Fruit fly (Drosophila melanogaster): ENCODE data around the gene CG11885.

The CG11885 gene

DNA sequence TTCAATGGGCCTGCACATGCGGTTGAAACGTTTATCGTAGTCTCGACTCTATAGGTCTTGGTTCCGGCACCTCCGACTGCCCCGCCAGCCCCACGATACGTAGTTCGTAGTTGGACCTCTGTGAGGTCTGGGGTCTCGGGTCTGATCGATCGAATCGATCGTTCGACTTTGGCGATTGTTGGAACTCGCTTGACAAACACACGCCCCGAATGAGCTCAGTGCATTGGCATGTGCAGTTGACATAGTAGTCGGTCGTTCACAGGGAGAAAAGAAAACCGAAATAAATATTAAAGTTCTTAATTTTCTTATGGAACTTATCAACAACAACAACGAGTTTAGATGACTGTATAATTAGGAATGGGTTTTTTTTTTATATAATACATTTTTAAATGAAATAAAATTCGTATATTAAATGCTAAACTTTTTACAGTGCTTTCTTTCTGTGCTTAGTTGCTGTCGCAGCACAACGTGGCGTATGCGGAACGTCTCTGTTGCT, 14.1 kb upstream of the CG11885 start (continued):
- TF ChIP-seq CG10321 (GFP tag; IDR thresholded peaks at IDR 0.05), result no peak
- TF ChIP-seq wek (GFP tag; optimal IDR thresholded peaks at IDR 0.05), result no peak
- no peak for TF ChIP-seq CG17829 (tag; optimal IDR thresholded peaks at IDR 0.05)
- no peak for TF ChIP-seq D (optimal IDR thresholded peaks at IDR 0.05)
- TF ChIP-seq D (GFP tag; optimal IDR thresholded peaks at IDR 0.05), result no peak
- TF ChIP-seq Ada2b (GFP tag; IDR thresholded peaks at IDR 0.05), result 0 out of 2 replicates have a peak, but pooled peaks have one; percentile 8
- no peak for TF ChIP-seq psq (GFP tag; optimal IDR thresholded peaks at IDR 0.05)
- no peak for TF ChIP-seq H15 (GFP tag; IDR thresholded peaks at IDR 0.05)
- TF ChIP-seq eyg (GFP tag; optimal IDR thresholded peaks at IDR 0.05), result no peak
- peak; percentile 12 for TF ChIP-seq CG14710 (tag; optimal IDR thresholded peaks at IDR 0.05)
- peak; percentile 8 for TF ChIP-seq Xbp1 (GFP tag; optimal IDR thresholded peaks at IDR 0.05)
- TF ChIP-seq CG4730 (GFP tag; IDR thresholded peaks at IDR 0.05), result no peak
- no peak for TF ChIP-seq ERR (GFP tag; optimal IDR thresholded peaks at IDR 0.05)
- no peak for TF ChIP-seq CG9817 (tag; optimal IDR thresholded peaks at IDR 0.05)
- peak; percentile 55 for TF ChIP-seq crol (GFP tag; IDR thresholded peaks at IDR 0.05)
- TF ChIP-seq bcd (GFP tag; optimal IDR thresholded peaks at IDR 0.05), result no peak
- no peak for TF ChIP-seq usp (GFP tag; optimal IDR thresholded peaks at IDR 0.05)
- no peak for TF ChIP-seq CrebB (tag; optimal IDR thresholded peaks at IDR 0.05)
- TF ChIP-seq CG7839 (tag; optimal IDR thresholded peaks at IDR 0.05), result peak; percentile 28
- TF ChIP-seq CG12744 (GFP tag; optimal IDR thresholded peaks at IDR 0.05), result no peak
- TF ChIP-seq pzg (GFP tag; optimal IDR thresholded peaks at IDR 0.05), result no peak
- no peak for TF ChIP-seq CG3407 (GFP tag; optimal IDR thresholded peaks at IDR 0.05)
- TF ChIP-seq CG15479 (GFP tag; optimal IDR thresholded peaks at IDR 0.05), result no peak
- no peak for TF ChIP-seq Antp (GFP tag; optimal IDR thresholded peaks at IDR 0.05)
- no peak for TF ChIP-seq Scr (GFP tag; IDR thresholded peaks at IDR 0.05; ENCODE audit: partially characterized antibody)
- TF ChIP-seq Adf1 (GFP tag; IDR thresholded peaks at IDR 0.05), result no peak
- TF ChIP-seq CG1647 (GFP tag; optimal IDR thresholded peaks at IDR 0.05), result no peak
- TF ChIP-seq Jarid2 (GFP tag; optimal IDR thresholded peaks at IDR 0.05), result no peak
- TF ChIP-seq CG17359 (tag; optimal IDR thresholded peaks at IDR 0.05), result peak; percentile 57
- TF ChIP-seq CG31365 (tag; optimal IDR thresholded peaks at IDR 0.05), result no peak
- no peak for TF ChIP-seq tll (GFP tag; optimal IDR thresholded peaks at IDR 0.05)
- TF ChIP-seq CG7357 (GFP tag; IDR thresholded peaks at IDR 0.05), result no peak
- TF ChIP-seq CG6254 (GFP tag; optimal IDR thresholded peaks at IDR 0.05), result no peak
- peak; percentile 88 for TF ChIP-seq Drgx (GFP tag; IDR thresholded peaks at IDR 0.05)
- no peak for TF ChIP-seq CG7271 (tag; optimal IDR thresholded peaks at IDR 0.05)
- no peak for TF ChIP-seq sr (GFP tag; IDR thresholded peaks at IDR 0.05)
- TF ChIP-seq zf30C (GFP tag; optimal IDR thresholded peaks at IDR 0.05), result no peak
- no peak for TF ChIP-seq CG17568 (GFP tag; optimal IDR thresholded peaks at IDR 0.05)
- TF ChIP-seq CG3163 (GFP tag; optimal IDR thresholded peaks at IDR 0.05), result no peak
- TF ChIP-seq sima (GFP tag; optimal IDR thresholded peaks at IDR 0.05), result no peak
- no peak for TF ChIP-seq Sin3A (optimal IDR thresholded peaks at IDR 0.05)
- no peak for TF ChIP-seq HLH4C (GFP tag; IDR thresholded peaks at IDR 0.05; ENCODE audit: partially characterized antibody)
- TF ChIP-seq Opbp (GFP tag; IDR thresholded peaks at IDR 0.05; ENCODE audit: partially characterized antibody), result no peak
- no peak for TF ChIP-seq CG3726 (GFP tag; IDR thresholded peaks at IDR 0.05)
- no peak for TF ChIP-seq hbn (GFP tag; IDR thresholded peaks at IDR 0.05; ENCODE audit: partially characterized antibody)
- TF ChIP-seq Dref (GFP tag; IDR thresholded peaks at IDR 0.05), result no peak
- TF ChIP-seq emc (GFP tag; optimal IDR thresholded peaks at IDR 0.05), result no peak
- TF ChIP-seq nau (GFP tag; optimal IDR thresholded peaks at IDR 0.05), result no peak
- peak in 1 of 2 experiments; percentile 43 for TF ChIP-seq Hr78 (GFP tag; optimal IDR thresholded peaks at IDR 0.05)
- TF ChIP-seq ind (GFP tag; optimal IDR thresholded peaks at IDR 0.05), result no peak
- no peak for TF ChIP-seq CG17912 (GFP tag; optimal IDR thresholded peaks at IDR 0.05)

Data from whole organism, embryonic.